Fruit fly (Drosophila melanogaster) whole organism, prepupa: ENCODE measurements around the gene CG18170.

Source experiments
- CG10631 ChIP-seq: fragments of 200-800 bp; sonication (Bioruptor generic); optimal IDR thresholded peaks from 2 replicates; lab custom pipeline; 2016; ENCODE audit warnings: missing biosample characterization, missing genetic modification characterization
- CG15336 ChIP-seq: fragments of 200-800 bp; sonication (Bioruptor generic); IDR thresholded peaks from 2 replicates; pipeline ENCODE4 v1.3.6; 2022; ENCODE audit warnings: missing biosample characterization, missing genetic modification characterization
- CG31627 ChIP-seq: fragments of 200-800 bp; sonication (Bioruptor generic); optimal IDR thresholded peaks from 3 replicates; lab custom pipeline; 2016; ENCODE audit warnings: missing biosample characterization, missing genetic modification characterization
- CG6854 ChIP-seq: fragments of 200-800 bp; sonication (Bioruptor generic); optimal IDR thresholded peaks from 2 replicates; lab custom pipeline; 2017; ENCODE audit warnings: missing biosample characterization, mild to moderate bottlenecking, missing genetic modification characterization
- Eip78C ChIP-seq: fragments of 200-800 bp; sonication (Bioruptor generic); peaks from one replicate; lab custom pipeline; 2016; ENCODE audit warnings: missing biosample characterization, missing genetic modification characterization
- Eip93F ChIP-seq: fragments of 200-800 bp; sonication (Bioruptor generic); optimal IDR thresholded peaks from 2 replicates; lab custom pipeline; 2016; ENCODE audit warnings: missing biosample characterization, mild to moderate bottlenecking, missing genetic modification characterization
- Lpt ChIP-seq: fragments of 200-800 bp; sonication (Bioruptor generic); optimal IDR thresholded peaks from 3 replicates; lab custom pipeline; 2016; ENCODE audit warnings: missing biosample characterization, missing genetic modification characterization
- Smox ChIP-seq: fragments of 200-800 bp; sonication (Bioruptor generic); optimal IDR thresholded peaks from 3 replicates; lab custom pipeline; 2016; ENCODE audit warnings: missing biosample characterization, missing genetic modification characterization
- Sox14 ChIP-seq: fragments of 200-800 bp; sonication (Bioruptor generic); optimal IDR thresholded peaks from 3 replicates; lab custom pipeline; 2016; ENCODE audit warnings: missing biosample characterization, missing genetic modification characterization
- fd85E ChIP-seq: fragments of 200-800 bp; sonication (Bioruptor generic); optimal IDR thresholded peaks from 3 replicates; lab custom pipeline; 2016; ENCODE audit warnings: missing biosample characterization, missing genetic modification characterization
- fkh ChIP-seq: fragments of 200-800 bp; sonication (Bioruptor generic); optimal IDR thresholded peaks from 3 replicates; lab custom pipeline; 2017; ENCODE audit warnings: missing biosample characterization, mild to moderate bottlenecking, missing genetic modification characterization, moderate library complexity
- pdm3 ChIP-seq: fragments of 200-800 bp; sonication (Bioruptor generic); optimal IDR thresholded peaks from 3 replicates; lab custom pipeline; 2016; ENCODE audit warnings: missing biosample characterization, missing genetic modification characterization

DNA sequence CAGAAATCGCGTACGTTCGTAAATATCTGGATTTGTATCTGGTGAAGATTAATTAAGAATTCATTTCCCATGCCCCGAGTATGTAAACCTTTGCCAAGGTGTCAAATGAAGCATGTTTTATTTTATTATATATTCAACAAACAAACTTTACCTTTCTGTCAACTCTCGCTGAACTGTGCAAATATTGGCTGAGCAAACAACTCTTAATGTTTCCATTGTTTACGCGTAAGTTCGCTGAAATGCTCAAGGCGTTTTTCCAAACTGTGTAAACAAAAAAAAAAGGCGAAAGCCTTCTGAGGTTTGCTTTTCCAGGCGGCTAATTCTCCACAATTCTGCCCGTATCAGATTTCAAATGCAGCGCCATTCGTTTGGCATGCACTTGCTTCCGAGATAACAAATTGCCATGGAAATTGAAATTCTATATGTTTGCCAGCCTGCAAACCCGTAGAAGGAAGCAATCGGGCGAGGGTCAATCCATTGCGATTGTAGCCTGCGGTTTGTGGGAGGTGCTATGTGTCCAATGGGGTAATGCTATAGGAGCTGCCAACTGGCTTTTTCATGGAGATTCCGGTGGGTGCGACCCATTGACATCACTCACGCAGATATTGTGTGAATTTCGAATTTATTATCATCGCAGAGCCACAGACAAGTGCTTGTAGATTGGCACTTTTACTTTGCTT, 10.9 kb upstream of the CG18170 start:
- TF ChIP-seq CG15336 (GFP tag; lab: Robert Waterston, UW) (0 out of 2 replicates have a peak, but pooled peaks have one; percentile 19), Eip93F (GFP tag; lab: Kevin White, UChicago) (no peak), CG31627 (GFP tag; lab: Kevin White, UChicago) (peak; percentile 69), Lpt (GFP tag; lab: Kevin White, UChicago) (peak; percentile 42), Sox14 (GFP tag; lab: Kevin White, UChicago) (peak; percentile 50), CG6854 (GFP tag; lab: Kevin White, UChicago) (peak; percentile 90), fkh (peak; percentile 95), Eip78C (GFP tag; lab: Kevin White, UChicago) (peak; percentile 94), CG10631 (GFP tag; lab: Kevin White, UChicago) (no peak), pdm3 (peak; percentile 80), fd85E (GFP tag; lab: Kevin White, UChicago) (peak; percentile 57), Smox (GFP tag; lab: Kevin White, UChicago) (no peak)
